1 fruit fly cellular context compared by ENCODE assay signal in the genomic region with DNA sequence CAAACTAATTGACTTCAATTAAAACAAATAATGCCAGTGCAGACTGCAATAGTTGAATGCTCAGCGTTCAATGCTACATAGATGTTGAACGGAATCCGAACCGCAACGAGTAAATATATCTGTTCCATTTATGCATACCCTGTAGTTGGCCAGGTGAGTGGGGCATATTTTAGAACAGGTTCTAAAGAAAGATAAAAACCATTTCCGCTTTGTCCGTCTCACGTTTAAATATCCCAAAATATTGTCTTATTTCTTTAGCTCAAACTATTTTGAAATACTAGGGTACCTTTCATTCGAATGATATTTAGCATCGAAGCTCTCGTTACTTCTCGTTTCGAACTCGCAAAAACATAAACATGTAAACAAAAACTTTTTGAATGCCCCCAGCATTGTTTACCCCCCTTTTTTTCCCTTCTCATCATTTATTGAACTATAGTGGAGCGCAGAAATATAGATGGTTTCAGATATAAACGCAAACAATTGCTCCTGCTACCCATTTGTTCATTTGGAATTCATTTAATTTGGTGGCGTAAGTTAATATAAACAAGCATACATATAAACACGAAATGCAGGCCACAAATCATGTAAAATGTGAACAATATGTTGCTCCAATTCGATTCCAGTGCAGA.
TF ChIP-seq lines count a peak whose summit lies in the region.

No protein-coding gene starts in this region.

TF ChIP-seq in whole organism, embryonic, 481 proteins besides CTCF, POLR2A, EP300 and RAD21 (continued from another document):
- TF ChIP-seq CG2889 (GFP tag; IDR thresholded peaks at IDR 0.05; lab: Robert Waterston, UW) = no peak
- no peak for TF ChIP-seq CG1647 (GFP tag; optimal IDR thresholded peaks at IDR 0.05; lab: Kevin White, UChicago)
- TF ChIP-seq crc (GFP tag; optimal IDR thresholded peaks at IDR 0.05; lab: Kevin White, UChicago) = no peak
- TF ChIP-seq sens (GFP tag; lab: Kevin White, UChicago) = peak; percentile 88
- TF ChIP-seq gce (GFP tag; IDR thresholded peaks at IDR 0.05; lab: Robert Waterston, UW) = no peak
- peak; percentile 67 for TF ChIP-seq Drgx (GFP tag; IDR thresholded peaks at IDR 0.05; lab: Robert Waterston, UW)
- TF ChIP-seq corto (GFP tag; optimal IDR thresholded peaks at IDR 0.05; lab: Kevin White, UChicago) = no peak
- TF ChIP-seq CG1602 (GFP tag; optimal IDR thresholded peaks at IDR 0.05; lab: Kevin White, UChicago) = no peak
- no peak for TF ChIP-seq Vsx1 (GFP tag; optimal IDR thresholded peaks at IDR 0.05; lab: Kevin White, UChicago)
- no peak for TF ChIP-seq CG11085 (GFP tag; IDR thresholded peaks at IDR 0.05; lab: Robert Waterston, UW)
- no peak for TF ChIP-seq Fer3 (tag; optimal IDR thresholded peaks at IDR 0.05; lab: Kevin White, UChicago)
